Worm (Caenorhabditis elegans) whole organism, L2 larva: Measurements from ENCODE around the gene fbf-2.

Experiments used
- R02D3.7 ChIP-seq: fragments of 150-350 bp; optimal IDR thresholded peaks from 2 replicates; lab custom pipeline; 2014; ENCODE audit warnings: missing biosample characterization, missing genetic modification characterization
- ceh-82 ChIP-seq: fragments of 150-350 bp; optimal IDR thresholded peaks from 2 replicates; lab custom pipeline; 2014; ENCODE audit warnings: missing biosample characterization, missing genetic modification characterization
- egl-27 ChIP-seq: sonication (generic microtip); optimal IDR thresholded peaks from 3 replicates; lab custom pipeline; 2017; ENCODE audit warnings: missing biosample characterization, missing genetic modification reagents, missing genetic modification characterization
- nhr-12 ChIP-seq: fragments of 150-350 bp; optimal IDR thresholded peaks from 2 replicates; lab custom pipeline; 2014; ENCODE audit warnings: missing biosample characterization, missing genetic modification characterization
- nhr-237 ChIP-seq: fragments of 150-350 bp; optimal IDR thresholded peaks from 2 replicates; lab custom pipeline; 2014; ENCODE audit warnings: missing biosample characterization, missing genetic modification characterization
- nhr-25 ChIP-seq: fragments of 150-350 bp; sonication (generic microtip); optimal IDR thresholded peaks from 3 replicates; lab custom pipeline; 2014; ENCODE audit warnings: missing biosample characterization, missing genetic modification characterization
- peb-1 ChIP-seq: fragments of 150-350 bp; optimal IDR thresholded peaks from 2 replicates; lab custom pipeline; 2014; ENCODE audit warnings: missing biosample characterization, missing genetic modification characterization
- snpc-4 ChIP-seq: fragments of 150-350 bp; optimal IDR thresholded peaks from 2 replicates; lab custom pipeline; 2014; ENCODE audit warnings: missing biosample characterization, missing genetic modification characterization
- unc-55 ChIP-seq: fragments of 150-350 bp; sonication (generic microtip); optimal IDR thresholded peaks from 3 replicates; lab custom pipeline; 2014; ENCODE audit warnings: missing biosample characterization, missing genetic modification reagents, missing genetic modification characterization
- unc-62 ChIP-seq: fragments of 150-350 bp; optimal IDR thresholded peaks from 2 replicates; lab custom pipeline; 2014; ENCODE audit warnings: missing biosample characterization, missing genetic modification reagents, missing genetic modification characterization

DNA sequence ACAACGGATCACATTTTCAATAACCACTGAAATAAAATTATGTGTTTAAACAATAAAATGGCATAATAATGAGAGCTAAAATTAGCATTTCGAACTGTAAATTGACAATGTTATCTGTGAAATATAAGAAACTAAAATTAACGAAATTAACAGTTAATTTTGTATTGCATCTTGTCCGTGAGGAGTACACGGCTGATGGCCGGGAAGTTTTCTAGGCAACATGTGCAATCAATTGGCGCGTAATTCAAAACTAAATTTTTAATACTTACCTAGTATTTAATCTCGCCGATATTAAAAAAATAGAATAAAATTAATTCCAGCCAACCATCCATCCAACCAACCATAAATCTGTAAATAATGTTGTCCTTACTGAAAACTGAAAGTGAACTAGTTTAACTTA is 29.8 kb downstream of the fbf-2 start:
- no peak for TF ChIP-seq nhr-237 (tag; lab: Kevin White, UChicago)
- TF ChIP-seq nhr-25 (tag; lab: Kevin White, UChicago) = no peak
- TF ChIP-seq egl-27 (tag; lab: Kevin White, UChicago) = peak; percentile 36
- TF ChIP-seq snpc-4 (tag; lab: Kevin White, UChicago) = peak; percentile 72
- no peak for TF ChIP-seq ceh-82 (tag; lab: Kevin White, UChicago)
- no peak for TF ChIP-seq unc-62 (GFP tag; lab: Kevin White, UChicago)
- TF ChIP-seq nhr-12 (tag; lab: Kevin White, UChicago) = no peak
- peak; percentile 75 for TF ChIP-seq unc-55 (GFP tag; lab: Kevin White, UChicago)
- no peak for TF ChIP-seq peb-1 (tag; lab: Kevin White, UChicago)
- no peak for TF ChIP-seq R02D3.7
